Fruit fly (Drosophila melanogaster) whole organism, embryonic: ENCODE data around the gene Ugt305A1.

Experiments used
- CG12391 ChIP-seq: fragments of 200-800 bp; sonication (Bioruptor generic); optimal IDR thresholded peaks from 3 replicates; lab custom pipeline; 2018; ENCODE audit warnings: missing biosample characterization, mild to moderate bottlenecking, missing genetic modification characterization, moderate library complexity
- CG14441 ChIP-seq: fragments of 200-800 bp; sonication (Bioruptor generic); IDR thresholded peaks from 2 replicates; pipeline ENCODE4 v1.3.6; 2022; ENCODE audit warnings: missing biosample characterization, missing genetic modification characterization
- CG1792 ChIP-seq: fragments of 200-800 bp; sonication (Bioruptor generic); optimal IDR thresholded peaks from 2 replicates; lab custom pipeline; 2016; ENCODE audit warnings: missing biosample characterization, missing genetic modification characterization
- NC2α ChIP-seq: fragments of 200-800 bp; sonication (Bioruptor generic); optimal IDR thresholded peaks from 2 replicates; lab custom pipeline; 2016; ENCODE audit warnings: missing biosample characterization, missing genetic modification characterization
- Sox100B ChIP-seq: fragments of 200-800 bp; sonication (Bioruptor generic); optimal IDR thresholded peaks from 3 replicates; lab custom pipeline; 2018; ENCODE audit warnings: missing biosample characterization, mild to moderate bottlenecking, missing genetic modification characterization
- dan ChIP-seq: fragments of 200-800 bp; sonication (Bioruptor generic); IDR thresholded peaks from 2 replicates; pipeline ENCODE4 v1.3.6; 2022; ENCODE audit warnings: missing biosample characterization, missing genetic modification characterization
- h ChIP-seq: fragments of >200 bp; optimal IDR thresholded peaks from 2 replicates; lab custom pipeline; 2017
- run ChIP-seq: fragments of 200-800 bp; sonication (Bioruptor generic); optimal IDR thresholded peaks from 3 replicates; lab custom pipeline; 2018; ENCODE audit warnings: missing biosample characterization, mild to moderate bottlenecking, missing genetic modification characterization

- no peak for TF ChIP-seq CG1792 (GFP tag; lab: Kevin White, UChicago)
- no peak for TF ChIP-seq run (tag; lab: Kevin White, UChicago)
- no peak for TF ChIP-seq NC2α
- no peak for TF ChIP-seq dan (GFP tag; lab: Robert Waterston, UW)
- no peak for TF ChIP-seq h (lab: Kevin White, UChicago)
- peak; percentile 13 for TF ChIP-seq CG12391 (tag; lab: Kevin White, UChicago)
- TF ChIP-seq Sox100B (GFP tag; lab: Kevin White, UChicago), result no peak
- no peak for TF ChIP-seq CG14441
These were observed 10.5 kb upstream of the Ugt305A1 start for dm6 chr3L:4049082-4049481.
